Fruit fly (Drosophila melanogaster): ENCODE measurements around the gene CG14143.

Gene CG14143

DNA sequence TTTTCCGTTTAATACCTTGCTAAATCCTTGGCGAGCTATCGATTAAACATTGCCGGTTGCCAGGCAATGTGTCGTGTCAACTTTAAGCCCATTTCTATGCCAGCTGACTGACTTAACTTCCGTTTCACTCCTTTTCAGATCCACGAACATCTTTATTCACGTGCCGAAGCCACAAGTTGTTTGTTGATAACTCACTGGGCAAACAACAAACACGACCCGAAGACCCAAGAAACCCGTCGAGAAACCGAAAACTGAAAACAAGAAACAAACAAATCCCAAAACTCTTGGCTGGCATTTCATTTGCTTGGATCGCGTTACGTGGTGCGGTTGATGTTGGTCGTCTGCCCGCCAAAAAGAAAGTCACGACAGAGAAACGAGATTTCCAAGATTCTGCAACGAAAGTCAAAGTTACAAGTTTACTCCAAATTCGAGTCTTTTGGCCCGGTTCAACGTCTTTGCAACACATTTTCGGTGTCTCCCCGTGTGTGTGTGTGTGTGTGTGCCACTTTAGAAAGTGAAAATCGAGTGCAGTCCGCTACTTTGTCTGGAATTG is 16.0 kb downstream of the CG14143 start, which contains the start of gene CG6216 (continued):
- no peak for TF ChIP-seq gcm2 (GFP tag; optimal IDR thresholded peaks at IDR 0.05)
- no peak for TF ChIP-seq CG13775 (GFP tag; optimal IDR thresholded peaks at IDR 0.05)
- no peak for TF ChIP-seq CG3407 (GFP tag; optimal IDR thresholded peaks at IDR 0.05)
- TF ChIP-seq CG2678 (tag; optimal IDR thresholded peaks at IDR 0.05), result no peak
- peak in 1 of 2 experiments; percentile 38 for TF ChIP-seq Hr78 (GFP tag; optimal IDR thresholded peaks at IDR 0.05)
- TF ChIP-seq CG14441 (GFP tag; IDR thresholded peaks at IDR 0.05), result no peak
- no peak for TF ChIP-seq shn (GFP tag; optimal IDR thresholded peaks at IDR 0.05)
- TF ChIP-seq Spps (tag; optimal IDR thresholded peaks at IDR 0.05), result no peak
- TF ChIP-seq zf30C (GFP tag; optimal IDR thresholded peaks at IDR 0.05), result no peak
- TF ChIP-seq CG7357 (GFP tag; IDR thresholded peaks at IDR 0.05), result no peak
- no peak for TF ChIP-seq Tbp (GFP tag; optimal IDR thresholded peaks at IDR 0.05)
- no peak for TF ChIP-seq tll (GFP tag; optimal IDR thresholded peaks at IDR 0.05)
- peak; percentile 62 for TF ChIP-seq sens (GFP tag)
- no peak for TF ChIP-seq dm (GFP tag; optimal IDR thresholded peaks at IDR 0.05)
- no peak for TF ChIP-seq dmrt11E (tag; optimal IDR thresholded peaks at IDR 0.05)
- TF ChIP-seq H2.0 (GFP tag; IDR thresholded peaks at IDR 0.05), result no peak
- TF ChIP-seq E2f1 (GFP tag; IDR thresholded peaks at IDR 0.05), result no peak
- no peak for TF ChIP-seq CG6765 (GFP tag; optimal IDR thresholded peaks at IDR 0.05)
- no peak for TF ChIP-seq ind (GFP tag; optimal IDR thresholded peaks at IDR 0.05)
- no peak for TF ChIP-seq chif (GFP tag; optimal IDR thresholded peaks at IDR 0.05)
- no peak for TF ChIP-seq Ada2b (GFP tag; IDR thresholded peaks at IDR 0.05)
- TF ChIP-seq CkIIα-i1 (GFP tag; IDR thresholded peaks at IDR 0.05), result no peak
- TF ChIP-seq CG6689 (GFP tag; IDR thresholded peaks at IDR 0.05), result no peak
- TF ChIP-seq CG10267 (tag; optimal IDR thresholded peaks at IDR 0.05), result no peak
- TF ChIP-seq ems (GFP tag; optimal IDR thresholded peaks at IDR 0.05), result no peak
- no peak for TF ChIP-seq emc (GFP tag; optimal IDR thresholded peaks at IDR 0.05)
- TF ChIP-seq cwo (GFP tag; optimal IDR thresholded peaks at IDR 0.05), result peak; percentile 7
- TF ChIP-seq Kr (GFP tag; optimal IDR thresholded peaks at IDR 0.05), result no peak
- TF ChIP-seq Dll (GFP tag; IDR thresholded peaks at IDR 0.05; ENCODE audit: partially characterized antibody), result no peak
- no peak for TF ChIP-seq zfh1 (GFP tag; IDR thresholded peaks at IDR 0.05)
- no peak for TF ChIP-seq CG10366 (GFP tag; IDR thresholded peaks at IDR 0.05)
- no peak for TF ChIP-seq CG6854 (GFP tag; optimal IDR thresholded peaks at IDR 0.05)
- peak; percentile 99 for TF ChIP-seq Blimp-1 (GFP tag; optimal IDR thresholded peaks at IDR 0.05)
- no peak for TF ChIP-seq Rx (GFP tag; IDR thresholded peaks at IDR 0.05)
- TF ChIP-seq lbe (GFP tag; optimal IDR thresholded peaks at IDR 0.05), result no peak
- no peak for TF ChIP-seq CG2889 (GFP tag; IDR thresholded peaks at IDR 0.05)
- no peak for TF ChIP-seq toy (GFP tag; IDR thresholded peaks at IDR 0.05)

DNA sequence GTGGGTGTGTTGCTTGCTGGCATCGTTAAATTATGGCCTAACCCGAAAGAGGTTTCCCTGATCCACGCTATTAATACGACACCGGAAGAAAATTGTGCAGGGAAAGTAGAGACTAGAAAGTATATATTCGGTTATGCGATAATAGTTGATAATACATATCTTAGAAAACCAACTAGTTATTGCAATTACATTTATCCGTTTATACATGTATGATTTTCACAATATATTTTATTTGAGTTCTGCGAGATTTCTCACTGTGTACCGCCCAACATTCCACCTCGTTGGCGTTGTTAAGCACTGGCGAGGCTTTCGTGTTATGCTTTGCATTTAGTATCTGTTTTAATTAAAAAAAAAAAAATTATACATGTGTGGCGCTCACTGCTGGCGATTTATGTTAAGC is 20.6 kb downstream of the CG14143 start:
- TF ChIP-seq row (GFP tag; IDR thresholded peaks at IDR 0.05) (peak; percentile 36; the same call in 2 of the 3 replicates), Ptx1 (GFP tag; IDR thresholded peaks at IDR 0.05) (0 out of 2 replicates have a peak, but pooled peaks have one; percentile 13), schlank (tag; optimal IDR thresholded peaks at IDR 0.05) (no peak), CG13894 (tag; optimal IDR thresholded peaks at IDR 0.05) (no peak), cato (GFP tag; optimal IDR thresholded peaks at IDR 0.05; ENCODE audit: borderline replicate concordance) (no peak), CG32532 (GFP tag; IDR thresholded peaks at IDR 0.05) (peak; percentile 25; the same call in 1 of the 2 replicates), CG14860 (GFP tag; IDR thresholded peaks at IDR 0.05; ENCODE audit: partially characterized antibody) (no peak), Ets65A (GFP tag) (peak; percentile 14), CG11504 (tag; optimal IDR thresholded peaks at IDR 0.05) (no peak), CG43689 (GFP tag; IDR thresholded peaks at IDR 0.05) (no peak), CG13296 (GFP tag; optimal IDR thresholded peaks at IDR 0.05) (no peak), prd (optimal IDR thresholded peaks at IDR 0.05) (no peak), prd (GFP tag; IDR thresholded peaks at IDR 0.05) (peak; percentile 29; the same call in 1 of the 3 replicates), CG2875 (GFP tag; optimal IDR thresholded peaks at IDR 0.05) (no peak), Med (GFP tag) (peak; percentile 72), fu2 (GFP tag; optimal IDR thresholded peaks at IDR 0.05) (no peak), CG14050 (GFP tag; IDR thresholded peaks at IDR 0.05) (0 out of 3 replicates have a peak, but pooled peaks have one; percentile 28)

All from whole organism, embryonic.